Fruit fly (Drosophila melanogaster) whole organism, larva: ENCODE results near the gene tey.
A peak's percentile ranks its signal among the peaks of the same experiment; 100 is the strongest.

ENCODE experiments used
- noc ChIP-seq: fragments of 200-800 bp; sonication (Bioruptor generic); optimal IDR thresholded peaks from 3 replicates; lab custom pipeline; 2019; ENCODE audit warnings: missing biosample characterization, mild to moderate bottlenecking, missing genetic modification characterization, moderate library complexity

Gene tey

DNA sequence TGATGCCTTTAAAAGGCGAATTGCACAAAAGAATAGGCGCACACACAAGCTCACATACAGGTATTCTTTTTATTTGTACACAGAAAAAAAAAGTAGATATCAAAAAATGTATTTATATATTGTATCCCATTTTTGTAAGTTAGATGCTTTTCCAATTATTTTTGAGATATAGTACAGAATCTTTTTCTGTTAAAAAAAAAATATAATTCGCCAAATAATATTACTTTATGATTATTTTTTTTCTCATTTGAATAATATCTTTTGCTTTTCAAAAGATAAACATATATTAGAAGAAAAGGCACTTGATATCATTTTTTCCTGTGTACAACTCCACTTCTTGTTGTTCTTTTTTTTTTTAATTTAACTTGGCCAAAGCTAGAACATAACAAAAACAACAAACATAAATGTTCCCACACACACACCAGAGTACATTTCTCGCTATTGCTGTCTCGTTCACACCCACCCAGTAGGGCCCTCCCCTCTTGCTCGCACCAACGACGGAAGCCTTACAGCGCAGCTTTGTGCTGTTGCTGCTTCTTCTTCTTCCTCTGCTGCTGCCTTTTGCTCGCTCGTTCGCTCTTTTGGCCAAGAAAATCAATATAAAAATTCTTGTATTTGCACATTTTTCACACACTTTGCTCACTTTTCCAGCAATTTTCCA is 29.0 kb downstream of the tey start:
- peak; percentile 78 for TF ChIP-seq noc

dm6 chr3L:19632766-19633632 is 30.9 kb downstream of the tey start:
- TF ChIP-seq noc: peak; percentile 93

DNA sequence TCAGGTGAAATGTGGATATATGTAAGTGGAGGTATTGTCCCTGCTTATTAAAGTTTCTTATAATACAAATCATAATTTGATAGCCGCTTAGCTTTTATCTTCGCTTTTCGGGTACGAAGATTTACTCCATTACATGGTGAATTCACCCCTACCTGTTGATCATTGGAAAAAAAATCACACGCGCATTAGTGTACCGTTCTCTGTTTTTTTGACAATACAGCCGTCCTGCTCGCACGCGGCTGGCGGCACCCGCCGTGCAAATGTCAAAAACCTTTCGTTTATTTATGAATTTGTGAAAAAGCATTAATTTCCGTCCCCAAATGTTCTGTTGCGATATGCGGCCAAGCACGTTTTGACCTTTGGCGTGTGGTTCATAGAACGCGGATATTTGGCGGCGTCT is 32.0 kb downstream of the tey start:
- TF ChIP-seq noc: no peak

DNA sequence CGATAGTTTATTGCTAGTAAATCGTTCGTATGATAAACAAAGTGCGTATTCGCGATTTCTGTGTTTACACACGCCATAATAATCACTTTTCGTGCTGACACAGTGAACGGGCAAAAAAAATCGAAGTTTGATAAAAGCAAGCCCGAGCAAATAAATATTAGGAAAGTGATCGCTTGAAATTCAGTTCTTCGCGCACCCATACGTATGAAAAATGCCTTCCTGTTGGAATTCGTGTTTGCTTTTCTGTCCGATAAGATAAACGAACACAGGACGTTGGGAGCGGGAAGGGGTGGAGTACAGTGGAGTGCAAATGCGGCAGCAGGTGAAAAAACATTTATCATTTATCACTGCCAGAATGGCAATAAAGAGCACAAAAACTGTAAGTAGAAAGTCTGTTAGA is 33.2 kb downstream of the tey start:
- TF ChIP-seq noc: peak; percentile 81

- TF ChIP-seq noc: no peak
Observed at dm6 chr3L:19618072-19618958, 45.6 kb downstream of the tey start, which contains the start of gene asf1. TSS of gene asf1 (plus strand) at chr3L:19618894.

DNA sequence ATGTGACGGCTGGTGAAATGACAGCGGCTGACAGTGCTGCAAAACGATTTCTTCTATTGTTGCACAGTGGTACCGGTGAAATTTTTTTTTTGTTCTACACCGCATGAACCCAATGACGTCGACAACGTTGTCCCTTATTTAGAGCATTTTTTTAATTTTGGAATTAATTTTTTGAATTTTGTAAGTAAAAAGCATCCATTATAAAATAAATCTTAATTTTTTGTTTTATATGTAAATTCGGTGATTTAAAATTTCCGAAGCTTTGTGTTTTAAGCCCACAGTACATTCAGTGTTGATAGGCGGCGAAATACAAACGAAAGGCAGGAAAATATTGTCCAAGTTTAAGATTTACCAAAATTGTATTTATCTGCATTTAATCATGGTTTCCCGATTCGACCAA is 51.7 kb downstream of the tey start, which contains the start of the genes Lon and PIG-F:
Gene Lon, minus strand, starts transcription at position 28 of the 400 bp plus-strand sequence.
Gene PIG-F, plus strand, starts transcription at position 284 of the 400 bp plus-strand sequence.
- peak; percentile 99 for TF ChIP-seq noc

DNA sequence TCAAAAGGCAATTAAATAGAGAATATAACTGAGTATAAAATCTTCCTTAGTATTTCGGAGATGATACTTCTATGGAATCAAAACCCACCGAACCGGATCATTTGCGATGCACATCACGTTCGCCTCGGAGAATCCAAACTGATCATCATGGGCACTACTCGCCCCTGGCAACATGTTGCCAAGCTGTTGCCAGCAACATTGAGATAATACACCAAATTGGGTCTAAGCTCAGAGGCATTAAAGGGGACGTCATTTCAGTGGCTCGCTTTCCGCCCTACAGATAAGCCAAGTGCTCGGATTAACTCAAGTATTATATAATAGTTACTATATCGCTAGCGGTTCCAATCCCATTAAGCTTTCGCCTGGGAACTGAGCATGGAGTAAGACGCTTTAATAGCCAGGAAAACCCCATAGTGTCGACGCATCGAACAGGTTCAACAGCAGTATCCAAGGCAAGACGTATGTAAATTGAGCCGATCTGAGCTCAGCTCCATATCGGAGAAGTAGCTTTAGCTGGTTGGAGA is 57.9 kb downstream of the tey start, which contains the start of the genes lush and CG9372:
Gene lush, minus strand, starts transcription at position 117 of the 524 bp plus-strand sequence.
Gene CG9372, plus strand, starts transcription at position 235 of the 524 bp plus-strand sequence.
- TF ChIP-seq noc: no peak

- TF ChIP-seq noc: no peak
Observed at dm6 chr3L:19601413-19601812, 62.5 kb downstream of the tey start, which contains the start of gene CG9368. TSS of gene CG9368 (plus strand) at chr3L:19601633.
